Worm (Caenorhabditis elegans) whole organism, L3 larva: ENCODE data around the gene K07B1.7.

Source experiments
- mdl-1 ChIP-seq: fragments of 150-350 bp; optimal IDR thresholded peaks from 2 replicates; lab custom pipeline; 2014; ENCODE audit warnings: missing biosample characterization, missing genetic modification characterization
- nhr-12 ChIP-seq: fragments of 150-350 bp; optimal IDR thresholded peaks from 2 replicates; lab custom pipeline; 2014; ENCODE audit warnings: missing biosample characterization, missing genetic modification characterization
- pqm-1 ChIP-seq: fragments of 150-350 bp; optimal IDR thresholded peaks from 2 replicates; lab custom pipeline; 2017; ENCODE audit warnings: missing biosample characterization, missing genetic modification characterization, inconsistent platforms
- skn-1 ChIP-seq: fragments of 150-350 bp; optimal IDR thresholded peaks from 2 replicates; lab custom pipeline; 2014; ENCODE audit warnings: missing biosample characterization, missing genetic modification characterization
- tbx-2 ChIP-seq: sonication (generic microtip); optimal IDR thresholded peaks from 2 replicates; lab custom pipeline; 2016; ENCODE audit warnings: mild to moderate bottlenecking, missing genetic modification characterization, missing compliant biosample characterization
- unc-62 ChIP-seq: fragments of 150-350 bp; sonication (generic microtip); optimal IDR thresholded peaks from 4 replicates; lab custom pipeline; 2014; ENCODE audit warnings: missing biosample characterization, missing genetic modification reagents, missing genetic modification characterization

DNA sequence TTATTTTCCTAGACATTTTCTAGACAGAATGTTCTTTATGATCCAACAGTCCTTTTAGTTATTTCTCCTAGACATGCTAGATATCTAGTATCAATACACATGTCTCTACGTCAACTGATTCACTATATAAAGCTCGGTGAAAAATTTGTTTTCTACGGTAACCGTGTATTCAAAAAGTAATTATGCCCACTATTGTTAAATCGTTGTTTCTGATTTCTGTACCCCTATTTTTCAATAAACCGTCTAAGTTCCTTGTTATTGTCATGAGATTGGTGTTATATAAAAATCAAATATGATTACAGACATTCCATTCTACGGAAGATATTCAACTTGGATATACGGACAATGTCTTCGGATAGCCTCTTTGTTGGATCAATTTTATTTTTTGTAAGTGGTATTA lies 6.2 kb upstream of the K07B1.7 start, which contains the start of gene srx-46:
- TF ChIP-seq pqm-1 (tag; lab: Kevin White, UChicago) (no peak), mdl-1 (tag; lab: Kevin White, UChicago) (no peak), nhr-12 (no peak), skn-1 (no peak), unc-62 (GFP tag; lab: Kevin White, UChicago) (no peak), tbx-2 (tag; lab: Kevin White, UChicago) (no peak)
